Worm (Caenorhabditis elegans) whole organism, mixed stage, embryonic: ENCODE data around the gene ZK896.1.

Source experiments
- M03D4.4 ChIP-seq: sonication (generic microtip); optimal IDR thresholded peaks from 2 replicates; lab custom pipeline; 2017; ENCODE audit warnings: mild to moderate bottlenecking, missing genetic modification characterization, missing compliant biosample characterization
- bed-3 ChIP-seq: fragments of 200-800 bp; sonication (Bioruptor generic); optimal IDR thresholded peaks from 3 replicates; lab custom pipeline; 2018; ENCODE audit warnings: mild to moderate bottlenecking, missing genetic modification characterization, moderate library complexity, missing compliant biosample characterization
- blmp-1 ChIP-seq: fragments of 150-350 bp; optimal IDR thresholded peaks from 2 replicates; lab custom pipeline; 2014; ENCODE audit warnings: missing biosample characterization, missing genetic modification characterization
- ceh-39 ChIP-seq: fragments of 150-350 bp; optimal IDR thresholded peaks from 2 replicates; lab custom pipeline; 2014; ENCODE audit warnings: missing biosample characterization, missing genetic modification characterization
- ceh-43 ChIP-seq: fragments of 200-800 bp; sonication (Bioruptor generic); optimal IDR thresholded peaks from 2 replicates; lab custom pipeline; 2018; ENCODE audit warnings: mild to moderate bottlenecking, missing genetic modification characterization, moderate library complexity, missing compliant biosample characterization
- ceh-83 ChIP-seq: fragments of 200-800 bp; sonication (Bioruptor generic); optimal IDR thresholded peaks from 2 replicates; lab custom pipeline; 2018; ENCODE audit warnings: mild to moderate bottlenecking, missing genetic modification characterization, missing compliant biosample characterization
- ces-1 ChIP-seq: fragments of 150-350 bp; optimal IDR thresholded peaks from 2 replicates; lab custom pipeline; 2014; ENCODE audit warnings: missing biosample characterization, missing genetic modification reagents, missing genetic modification characterization
- cnd-1 ChIP-seq: fragments of 200-800 bp; sonication (Bioruptor generic); optimal IDR thresholded peaks from 2 replicates; lab custom pipeline; 2018; ENCODE audit warnings: mild to moderate bottlenecking, missing genetic modification characterization, missing compliant biosample characterization
- drap-1 ChIP-seq: fragments of 200-800 bp; sonication (Bioruptor generic); optimal IDR thresholded peaks from 3 replicates; lab custom pipeline; 2018; ENCODE audit warnings: mild to moderate bottlenecking, missing genetic modification characterization, missing compliant biosample characterization
- elt-1 ChIP-seq: sonication (generic microtip); optimal IDR thresholded peaks from 2 replicates; lab custom pipeline; 2017; ENCODE audit warnings: missing genetic modification characterization, mild to moderate bottlenecking, missing compliant biosample characterization, antibody characterized with exemption, moderate library complexity, borderline replicate concordance; ENCODE audit not compliant: insufficient read depth
- elt-3 ChIP-seq: fragments of 150-350 bp; optimal IDR thresholded peaks from 2 replicates; lab custom pipeline; 2014; ENCODE audit warnings: missing biosample characterization, missing genetic modification characterization
- flh-1 ChIP-seq: fragments of 200-800 bp; sonication (Bioruptor generic); optimal IDR thresholded peaks from 2 replicates; lab custom pipeline; 2018; ENCODE audit warnings: mild to moderate bottlenecking, missing genetic modification characterization, moderate library complexity, missing compliant biosample characterization
- ham-2 ChIP-seq: fragments of 200-800 bp; sonication (Bioruptor generic); optimal IDR thresholded peaks from 2 replicates; lab custom pipeline; 2018; ENCODE audit warnings: mild to moderate bottlenecking, missing genetic modification characterization, missing compliant biosample characterization
- hlh-1 ChIP-seq: fragments of 150-350 bp; optimal IDR thresholded peaks from 2 replicates; lab custom pipeline; 2014; ENCODE audit warnings: missing biosample characterization, missing genetic modification reagents, missing genetic modification characterization
- lin-32 ChIP-seq: fragments of 200-800 bp; sonication (Bioruptor generic); optimal IDR thresholded peaks from 2 replicates; lab custom pipeline; 2018; ENCODE audit warnings: mild to moderate bottlenecking, missing genetic modification characterization, missing compliant biosample characterization
- lsy-2 ChIP-seq: fragments of 150-350 bp; optimal IDR thresholded peaks from 2 replicates; lab custom pipeline; 2014; ENCODE audit warnings: missing biosample characterization, missing genetic modification characterization
- mab-5 ChIP-seq: fragments of 150-350 bp; optimal IDR thresholded peaks from 2 replicates; lab custom pipeline; 2014; ENCODE audit warnings: missing biosample characterization, missing genetic modification characterization
- mep-1 ChIP-seq: fragments of 150-350 bp; optimal IDR thresholded peaks from 2 replicates; lab custom pipeline; 2017; ENCODE audit warnings: missing biosample characterization, missing genetic modification reagents, missing genetic modification characterization, inconsistent platforms
- mls-2 ChIP-seq: sonication (generic microtip); optimal IDR thresholded peaks from 2 replicates; lab custom pipeline; 2016; ENCODE audit warnings: mild to moderate bottlenecking, missing genetic modification characterization, moderate library complexity, missing compliant biosample characterization
- nhr-12 ChIP-seq: fragments of 150-350 bp; optimal IDR thresholded peaks from 2 replicates; lab custom pipeline; 2014; ENCODE audit warnings: missing biosample characterization, missing genetic modification characterization
- nhr-2 ChIP-seq: fragments of 150-350 bp; optimal IDR thresholded peaks from 2 replicates; lab custom pipeline; 2014; ENCODE audit warnings: missing biosample characterization, missing genetic modification characterization
- nhr-237 ChIP-seq: fragments of 150-350 bp; optimal IDR thresholded peaks from 2 replicates; lab custom pipeline; 2014; ENCODE audit warnings: missing biosample characterization, missing genetic modification characterization
- nhr-28 ChIP-seq: fragments of 150-350 bp; optimal IDR thresholded peaks from 2 replicates; lab custom pipeline; 2014; ENCODE audit warnings: missing biosample characterization, missing genetic modification characterization
- nhr-76 ChIP-seq: sonication (generic microtip); optimal IDR thresholded peaks from 2 replicates; lab custom pipeline; 2017; ENCODE audit warnings: missing biosample characterization, missing genetic modification characterization
- pha-4 ChIP-seq: fragments of 150-350 bp; optimal IDR thresholded peaks from 2 replicates; lab custom pipeline; 2018; ENCODE audit warnings: missing biosample characterization, missing genetic modification reagents, missing genetic modification characterization
- snpc-4 ChIP-seq: fragments of 150-350 bp; optimal IDR thresholded peaks from 2 replicates; lab custom pipeline; 2014; ENCODE audit warnings: missing biosample characterization, missing genetic modification characterization
- tbx-8 ChIP-seq: fragments of 200-800 bp; sonication (Bioruptor generic); optimal IDR thresholded peaks from 2 replicates; lab custom pipeline; 2018; ENCODE audit warnings: mild to moderate bottlenecking, missing genetic modification characterization, moderate library complexity, missing compliant biosample characterization
- unc-120 ChIP-seq: sonication (generic microtip); optimal IDR thresholded peaks from 2 replicates; lab custom pipeline; 2017; ENCODE audit warnings: missing genetic modification characterization, missing compliant biosample characterization; ENCODE audit not compliant: poor library complexity, severe bottlenecking
- unc-39 ChIP-seq: fragments of 150-350 bp; optimal IDR thresholded peaks from 2 replicates; lab custom pipeline; 2014; ENCODE audit warnings: missing biosample characterization, missing genetic modification characterization
- unc-62 ChIP-seq: fragments of 150-350 bp; optimal IDR thresholded peaks from 2 replicates; lab custom pipeline; 2014; ENCODE audit warnings: missing biosample characterization, missing genetic modification reagents, missing genetic modification characterization
- zip-8 ChIP-seq: fragments of 150-350 bp; optimal IDR thresholded peaks from 2 replicates; lab custom pipeline; 2014; ENCODE audit warnings: missing biosample characterization, missing genetic modification characterization

Gene ZK896.1

ce11 chrIV:12896371-12896882, 21.3 kb upstream of the ZK896.1 start, which contains the start of gene K08D8.7:
Gene K08D8.7 (plus strand): TSS chrIV:12896832.
- TF ChIP-seq mep-1 (no peak), nhr-28 (tag; lab: Kevin White, UChicago) (no peak), unc-62 (GFP tag; lab: Kevin White, UChicago) (no peak), blmp-1 (tag; lab: Kevin White, UChicago) (no peak), ces-1 (no peak), ceh-43 (no peak), nhr-76 (tag; lab: Kevin White, UChicago) (no peak), unc-120 (tag; lab: Kevin White, UChicago) (no peak), mab-5 (tag; lab: Kevin White, UChicago) (no peak), nhr-2 (no peak), nhr-12 (no peak), flh-1 (GFP tag; lab: Kevin White, UChicago) (no peak)
- TF ChIP-seq, all 35 proteins: peak for 0

- TF ChIP-seq pha-4 (tag; lab: Kevin White, UChicago) (no peak), cnd-1 (no peak), ceh-83 (GFP tag; lab: Kevin White, UChicago) (no peak)
- TF ChIP-seq, all 35 proteins: peak for 0
These were observed 19.8 kb upstream of the ZK896.1 start, which contains the start of gene K08D8.11 for ce11 chrIV:12894996-12895395. Gene K08D8.11 (plus strand): TSS chrIV:12895296.

- TF ChIP-seq hlh-1 (tag; lab: Kevin White, UChicago) = no peak
- TF ChIP-seq elt-1 (tag; lab: Kevin White, UChicago) = no peak
- TF ChIP-seq ceh-39 (tag; lab: Kevin White, UChicago) = no peak
These were observed 18.0 kb upstream of the ZK896.1 start, which contains the start of gene K08D8.12 for ce11 chrIV:12893166-12893565. Gene K08D8.12 (plus strand): TSS chrIV:12893466.

ce11 chrIV:12892194-12892593, 17.0 kb upstream of the ZK896.1 start, which contains the start of gene K08D8.1:
Gene K08D8.1 (plus strand): TSS chrIV:12892494.
- no peak for TF ChIP-seq hlh-1 (tag; lab: Kevin White, UChicago)
- no peak for TF ChIP-seq tbx-8 (GFP tag; lab: Kevin White, UChicago)
- no peak for TF ChIP-seq mls-2 (tag; lab: Kevin White, UChicago)
- TF ChIP-seq pha-4 (tag; lab: Kevin White, UChicago) = no peak
- no peak for TF ChIP-seq nhr-28 (tag; lab: Kevin White, UChicago)
- no peak for TF ChIP-seq bed-3
- TF ChIP-seq elt-1 (tag; lab: Kevin White, UChicago) = no peak
- no peak for TF ChIP-seq elt-3
- TF ChIP-seq ceh-43 = no peak
- no peak for TF ChIP-seq unc-39
- no peak for TF ChIP-seq cnd-1
- no peak for TF ChIP-seq nhr-2
- no peak for TF ChIP-seq nhr-237 (tag; lab: Kevin White, UChicago)
- no peak for TF ChIP-seq M03D4.4
- TF ChIP-seq ces-1 = no peak
- TF ChIP-seq unc-120 (tag; lab: Kevin White, UChicago) = no peak
- TF ChIP-seq ceh-39 (tag; lab: Kevin White, UChicago) = no peak
- no peak for TF ChIP-seq lin-32 (GFP tag; lab: Kevin White, UChicago)
- TF ChIP-seq, all 35 proteins: peak for 0

- TF ChIP-seq cnd-1 = no peak
- TF ChIP-seq zip-8 (tag; lab: Kevin White, UChicago) = no peak
- no peak for TF ChIP-seq drap-1 (GFP tag; lab: Kevin White, UChicago)
- no peak for TF ChIP-seq lin-32 (GFP tag; lab: Kevin White, UChicago)
- TF ChIP-seq mep-1 = no peak
- no peak for TF ChIP-seq mab-5 (tag; lab: Kevin White, UChicago)
- no peak for TF ChIP-seq tbx-8 (GFP tag; lab: Kevin White, UChicago)
- no peak for TF ChIP-seq unc-62 (GFP tag; lab: Kevin White, UChicago)
- no peak for TF ChIP-seq lsy-2 (tag; lab: Kevin White, UChicago)
These were observed 15.9 kb upstream of the ZK896.1 start for ce11 chrIV:12891080-12891479.

ce11 chrIV:12890445-12890844, 15.3 kb upstream of the ZK896.1 start, which contains the start of gene K08D8.6:
Gene K08D8.6 (minus strand): TSS chrIV:12890508.
- TF ChIP-seq mls-2 (tag; lab: Kevin White, UChicago) (no peak), elt-3 (no peak), nhr-76 (tag; lab: Kevin White, UChicago) (no peak), snpc-4 (tag; lab: Kevin White, UChicago) (no peak), zip-8 (tag; lab: Kevin White, UChicago) (no peak), elt-1 (tag; lab: Kevin White, UChicago) (no peak), M03D4.4 (no peak), nhr-12 (no peak), tbx-8 (GFP tag; lab: Kevin White, UChicago) (no peak), pha-4 (tag; lab: Kevin White, UChicago) (no peak), drap-1 (GFP tag; lab: Kevin White, UChicago) (no peak), nhr-2 (no peak), lin-32 (GFP tag; lab: Kevin White, UChicago) (no peak), ham-2 (GFP tag; lab: Kevin White, UChicago) (no peak)
- TF ChIP-seq, all 35 proteins: peak for 0
